Worm (Caenorhabditis elegans) whole organism, L4 larva: ENCODE results near the gene clec-212.

ENCODE experiments used
- R02D3.7 ChIP-seq: fragments of 150-350 bp; sonication (generic microtip); optimal IDR thresholded peaks from 3 replicates; lab custom pipeline; 2014; ENCODE audit warnings: missing biosample characterization, missing genetic modification characterization
- ama-1 ChIP-seq: fragments of 150-350 bp; optimal IDR thresholded peaks from 2 replicates; lab custom pipeline; 2014; ENCODE audit warnings: inconsistent platforms, mixed read lengths
- arid-1 ChIP-seq: fragments of 200-800 bp; sonication (Bioruptor generic); conservative IDR thresholded peaks from 2 replicates; pipeline ENCODE4 v1.3.6; 2022; ENCODE audit warnings: missing genetic modification reagents, missing genetic modification characterization, missing compliant biosample characterization
- cey-2 ChIP-seq: sonication (generic microtip); optimal IDR thresholded peaks from 3 replicates; lab custom pipeline; 2017; ENCODE audit warnings: missing genetic modification characterization, mild to moderate bottlenecking, missing compliant biosample characterization, antibody characterized with exemption, borderline replicate concordance; ENCODE audit not compliant: insufficient read depth
- daf-16 ChIP-seq, 3 experiments: sonication (generic microtip); optimal IDR thresholded peaks; 2 replicates each; lab custom pipeline; 2016 to 2017; ENCODE audit warnings: missing genetic modification characterization in 3 of 3, missing genetic modification reagents in 3 of 3, mild to moderate bottlenecking in 2 of 3, missing compliant biosample characterization in 2 of 3, missing biosample characterization in 1 of 3, moderate library complexity in 1 of 3
- madf-5 ChIP-seq, 2 experiments: fragments of 200-800 bp; sonication (Bioruptor generic); IDR thresholded peaks; 2 replicates each; pipeline ENCODE4 v1.3.6; 2022; ENCODE audit warnings: missing compliant biosample characterization in 2 of 2, missing genetic modification characterization in 2 of 2
- nhr-11 ChIP-seq: fragments of 150-350 bp; optimal IDR thresholded peaks from 2 replicates; lab custom pipeline; 2014; ENCODE audit warnings: missing biosample characterization, missing genetic modification characterization
- nhr-42 ChIP-seq: fragments of 200-800 bp; sonication (Bioruptor generic); IDR thresholded peaks from 2 replicates; pipeline ENCODE4 v1.3.6; 2022; ENCODE audit warnings: missing genetic modification characterization, missing compliant biosample characterization
- nhr-48 ChIP-seq: sonication (generic microtip); optimal IDR thresholded peaks from 2 replicates; lab custom pipeline; 2016; ENCODE audit warnings: mild to moderate bottlenecking, missing genetic modification characterization, missing compliant biosample characterization
- snpc-4 ChIP-seq: fragments of 150-350 bp; optimal IDR thresholded peaks from 2 replicates; lab custom pipeline; 2014; ENCODE audit warnings: missing biosample characterization, missing genetic modification characterization
- unc-39 ChIP-seq: sonication (generic microtip); optimal IDR thresholded peaks from 2 replicates; lab custom pipeline; 2017; ENCODE audit warnings: missing biosample characterization, missing genetic modification characterization
- zfp-3 ChIP-seq: fragments of 200-800 bp; sonication (Bioruptor generic); conservative IDR thresholded peaks from 2 replicates; pipeline ENCODE4 v1.3.6; 2022; ENCODE audit warnings: missing genetic modification reagents, missing genetic modification characterization, missing compliant biosample characterization

DNA sequence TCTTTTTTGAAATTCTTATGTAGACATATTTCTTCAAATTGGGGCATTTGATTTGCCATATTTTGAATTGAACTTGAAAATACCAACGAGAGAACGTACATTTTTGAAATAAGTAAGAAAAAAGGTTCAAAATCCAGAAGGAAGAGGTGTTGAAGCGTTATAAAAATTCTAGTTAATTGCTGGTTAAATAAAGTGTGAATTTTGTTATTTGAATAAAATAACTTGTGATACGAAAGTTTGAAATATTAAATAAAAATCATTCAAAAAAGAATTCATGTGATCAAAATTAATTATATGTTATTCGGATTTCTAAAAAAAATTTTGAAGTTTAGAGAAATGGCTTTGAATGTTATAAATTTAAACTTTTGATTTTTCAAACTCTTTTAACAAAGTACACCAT lies 30.0 kb upstream of the clec-212 start, which contains the start of gene C50E3.9:
- no peak for TF ChIP-seq madf-5 (GFP tag; IDR thresholded peaks at IDR 0.05; lab: Robert Waterston, UW)
- TF ChIP-seq arid-1 (GFP tag; lab: Robert Waterston, UW), result no peak
- TF ChIP-seq nhr-48, result no peak
- no peak for TF ChIP-seq snpc-4 (tag; lab: Kevin White, UChicago)
- TF ChIP-seq nhr-11 (tag; lab: Kevin White, UChicago), result no peak
- no peak for TF ChIP-seq zfp-3 (GFP tag; lab: Robert Waterston, UW)
- no peak for TF ChIP-seq unc-39 (tag; lab: Kevin White, UChicago)
- no peak for TF ChIP-seq ama-1
- TF ChIP-seq daf-16 (GFP tag; optimal IDR thresholded peaks at IDR 0.05; lab: Kevin White, UChicago), result no peak
- no peak for TF ChIP-seq daf-16 (tag; optimal IDR thresholded peaks at IDR 0.05; lab: Kevin White, UChicago)
- TF ChIP-seq cey-2 (tag; lab: Kevin White, UChicago), result no peak
- no peak for TF ChIP-seq nhr-42 (GFP tag; lab: Robert Waterston, UW)
- TF ChIP-seq R02D3.7 (tag; lab: Kevin White, UChicago), result no peak
